Fruit fly (Drosophila melanogaster) whole organism, embryonic: ENCODE results near the gene CG42329.
A peak's percentile ranks its signal among the peaks of the same experiment; 100 is the strongest.

ENCODE experiments used
- C15 ChIP-seq: fragments of 200-800 bp; sonication (Bioruptor generic); IDR thresholded peaks from 3 replicates; pipeline ENCODE4 v1.3.6; 2022; ENCODE audit warnings: missing biosample characterization, missing genetic modification characterization
- CG10543 ChIP-seq: fragments of 200-800 bp; sonication (Bioruptor generic); optimal IDR thresholded peaks from 3 replicates; lab custom pipeline; 2017; ENCODE audit warnings: missing biosample characterization, mild to moderate bottlenecking, missing genetic modification characterization, moderate library complexity
- CG11085 ChIP-seq: fragments of 200-800 bp; sonication (Bioruptor generic); IDR thresholded peaks from 2 replicates; pipeline ENCODE4 v1.3.6; 2022; ENCODE audit warnings: missing biosample characterization, missing genetic modification characterization
- CG11723 ChIP-seq: fragments of 200-800 bp; sonication (Bioruptor generic); optimal IDR thresholded peaks from 2 replicates; lab custom pipeline; 2017; ENCODE audit warnings: missing biosample characterization, mild to moderate bottlenecking, missing genetic modification characterization
- CG12219 ChIP-seq: fragments of 200-800 bp; sonication (Bioruptor generic); optimal IDR thresholded peaks from 3 replicates; lab custom pipeline; 2018; ENCODE audit warnings: missing biosample characterization, mild to moderate bottlenecking, missing genetic modification characterization
- CG2875 ChIP-seq: fragments of 200-800 bp; sonication (Bioruptor generic); optimal IDR thresholded peaks from 2 replicates; lab custom pipeline; 2017; ENCODE audit warnings: missing biosample characterization, mild to moderate bottlenecking, missing genetic modification characterization, missing genetic modification reagents
- CG2889 ChIP-seq: fragments of 200-800 bp; sonication (Bioruptor generic); IDR thresholded peaks from 3 replicates; pipeline ENCODE4 v1.3.6; 2022; ENCODE audit warnings: missing biosample characterization, missing genetic modification characterization
- CG30403 ChIP-seq: fragments of 200-800 bp; sonication (Bioruptor generic); optimal IDR thresholded peaks from 3 replicates; lab custom pipeline; 2016; ENCODE audit warnings: missing biosample characterization, missing genetic modification characterization
- CG32532 ChIP-seq: fragments of 200-800 bp; sonication (Bioruptor generic); IDR thresholded peaks from 2 replicates; pipeline ENCODE4 v1.3.6; 2022; ENCODE audit warnings: missing biosample characterization, missing genetic modification characterization
- CG33557 ChIP-seq: fragments of 200-800 bp; sonication (Bioruptor generic); optimal IDR thresholded peaks from 2 replicates; lab custom pipeline; 2019; ENCODE audit warnings: missing biosample characterization, mild to moderate bottlenecking, missing genetic modification characterization, moderate library complexity
- CG3838 ChIP-seq: fragments of 200-800 bp; sonication (Bioruptor generic); optimal IDR thresholded peaks from 3 replicates; lab custom pipeline; 2016; ENCODE audit warnings: missing biosample characterization, missing genetic modification characterization
- CG4854 ChIP-seq: fragments of 200-800 bp; sonication (Bioruptor generic); optimal IDR thresholded peaks from 2 replicates; lab custom pipeline; 2016; ENCODE audit warnings: missing biosample characterization, missing genetic modification characterization, inconsistent platforms
- CG6272 ChIP-seq: fragments of 200-800 bp; sonication (Bioruptor generic); IDR thresholded peaks from 2 replicates; pipeline ENCODE4 v1.3.6; 2022; ENCODE audit warnings: missing biosample characterization, missing genetic modification characterization
- CG6683 ChIP-seq: fragments of 200-800 bp; sonication (Bioruptor generic); optimal IDR thresholded peaks from 2 replicates; lab custom pipeline; 2017; ENCODE audit warnings: missing biosample characterization, mild to moderate bottlenecking, missing genetic modification characterization, missing genetic modification reagents
- CG6689 ChIP-seq: fragments of 200-800 bp; sonication (Bioruptor generic); IDR thresholded peaks from 2 replicates; pipeline ENCODE4 v1.3.6; 2022; ENCODE audit warnings: missing biosample characterization, missing genetic modification characterization
- CG7928 ChIP-seq: fragments of 200-800 bp; sonication (Bioruptor generic); optimal IDR thresholded peaks from 2 replicates; lab custom pipeline; 2017; ENCODE audit warnings: missing biosample characterization, mild to moderate bottlenecking, missing genetic modification characterization
- CG7987 ChIP-seq: fragments of 200-800 bp; sonication (Bioruptor generic); optimal IDR thresholded peaks from 2 replicates; lab custom pipeline; 2018; ENCODE audit warnings: missing biosample characterization, mild to moderate bottlenecking, missing genetic modification characterization, moderate library complexity
- CkIIα-i1 ChIP-seq: fragments of 200-800 bp; sonication (Bioruptor generic); IDR thresholded peaks from 2 replicates; pipeline ENCODE4 v1.3.6; 2022; ENCODE audit warnings: missing biosample characterization, missing genetic modification characterization
- Eip74EF ChIP-seq, 2 experiments: fragments of 200-800 bp in 1 of 2; fragments of >200 bp in 1 of 2; sonication (Bioruptor generic) in 1 of 2; optimal IDR thresholded peaks; 2 replicates each; lab custom pipeline; 2017 to 2019; ENCODE audit warnings: missing biosample characterization in 2 of 2, missing genetic modification characterization in 2 of 2, mild to moderate bottlenecking in 1 of 2, moderate library complexity in 1 of 2
- GATAe ChIP-seq: fragments of 200-800 bp; sonication (Bioruptor generic); conservative IDR thresholded peaks from 2 replicates; pipeline ENCODE4 v1.3.6; 2022; ENCODE audit warnings: missing biosample characterization, missing genetic modification characterization
- H15 ChIP-seq: fragments of 200-800 bp; sonication (Bioruptor generic); IDR thresholded peaks from 3 replicates; pipeline ENCODE4 v1.3.6; 2022; ENCODE audit warnings: missing biosample characterization, missing genetic modification characterization
- Hey ChIP-seq: fragments of 200-800 bp; sonication (Bioruptor generic); optimal IDR thresholded peaks from 3 replicates; lab custom pipeline; 2018; ENCODE audit warnings: missing biosample characterization, mild to moderate bottlenecking, missing genetic modification characterization
- Jarid2 ChIP-seq: fragments of 200-800 bp; sonication (Bioruptor generic); optimal IDR thresholded peaks from 3 replicates; lab custom pipeline; 2017; ENCODE audit warnings: mild to moderate bottlenecking, missing biosample characterization, missing genetic modification reagents, missing genetic modification characterization
- Lhr ChIP-seq: fragments of 200-800 bp; sonication (Bioruptor generic); optimal IDR thresholded peaks from 3 replicates; lab custom pipeline; 2017; ENCODE audit warnings: mild to moderate bottlenecking, missing biosample characterization, missing genetic modification reagents, missing genetic modification characterization
- MESR4 ChIP-seq: fragments of 200-800 bp; sonication (Bioruptor generic); optimal IDR thresholded peaks from 2 replicates; lab custom pipeline; 2018; ENCODE audit warnings: missing biosample characterization, mild to moderate bottlenecking, missing genetic modification characterization, moderate library complexity
- Rfx ChIP-seq: fragments of 200-800 bp; sonication (Bioruptor generic); IDR thresholded peaks from 2 replicates; pipeline ENCODE4 v1.3.6; 2022; ENCODE audit warnings: missing biosample characterization, missing genetic modification characterization
- Scr ChIP-seq: fragments of 200-800 bp; sonication (Bioruptor generic); IDR thresholded peaks from 2 replicates; pipeline ENCODE4 v1.3.6; 2022; ENCODE audit warnings: missing biosample characterization, missing genetic modification characterization; ENCODE audit not compliant: partially characterized antibody
- Vsx1 ChIP-seq: fragments of 200-800 bp; sonication (Bioruptor generic); optimal IDR thresholded peaks from 2 replicates; lab custom pipeline; 2017; ENCODE audit warnings: missing biosample characterization, mild to moderate bottlenecking, missing genetic modification characterization, missing genetic modification reagents
- Xrp1 ChIP-seq: fragments of 200-800 bp; sonication (Bioruptor generic); IDR thresholded peaks from 2 replicates; pipeline ENCODE4 v1.3.6; 2022; ENCODE audit warnings: missing biosample characterization, missing genetic modification characterization
- ap ChIP-seq: fragments of 200-800 bp; sonication (Bioruptor generic); IDR thresholded peaks from 2 replicates; pipeline ENCODE4 v1.3.6; 2022; ENCODE audit warnings: missing biosample characterization, missing genetic modification characterization
- ash1 ChIP-seq: fragments of 200-800 bp; sonication (Bioruptor generic); optimal IDR thresholded peaks from 2 replicates; lab custom pipeline; 2018; ENCODE audit warnings: missing biosample characterization, mild to moderate bottlenecking, missing genetic modification characterization
- ci ChIP-seq: fragments of 200-800 bp; sonication (Bioruptor generic); IDR thresholded peaks from 3 replicates; pipeline ENCODE4 v1.3.6; 2022; ENCODE audit warnings: missing biosample characterization, missing genetic modification characterization
- croc ChIP-seq: fragments of 200-800 bp; sonication (Bioruptor generic); conservative IDR thresholded peaks from 3 replicates; pipeline ENCODE4 v1.3.6; 2022; ENCODE audit warnings: missing biosample characterization, missing genetic modification characterization
- cwo ChIP-seq: fragments of 200-800 bp; sonication (Bioruptor generic); optimal IDR thresholded peaks from 3 replicates; lab custom pipeline; 2017; ENCODE audit warnings: missing biosample characterization, missing genetic modification characterization, mild to moderate bottlenecking, moderate library complexity, missing genetic modification reagents
- dimm ChIP-seq: fragments of 200-800 bp; sonication (Bioruptor generic); IDR thresholded peaks from 2 replicates; pipeline ENCODE4 v1.3.6; 2022; ENCODE audit warnings: missing biosample characterization, missing genetic modification characterization
- dm ChIP-seq: fragments of 200-800 bp; sonication (Bioruptor generic); optimal IDR thresholded peaks from 3 replicates; lab custom pipeline; 2016; ENCODE audit warnings: missing biosample characterization, missing genetic modification characterization
- gfzf ChIP-seq: fragments of 200-800 bp; sonication (Bioruptor generic); optimal IDR thresholded peaks from 2 replicates; lab custom pipeline; 2016; ENCODE audit warnings: missing biosample characterization, mild to moderate bottlenecking, missing genetic modification characterization, moderate library complexity
- hbn ChIP-seq: fragments of 200-800 bp; sonication (Bioruptor generic); IDR thresholded peaks from 2 replicates; pipeline ENCODE4 v1.3.6; 2022; ENCODE audit warnings: missing biosample characterization, missing genetic modification characterization; ENCODE audit not compliant: partially characterized antibody
- ken ChIP-seq: fragments of 200-800 bp; sonication (Bioruptor generic); IDR thresholded peaks from 3 replicates; pipeline ENCODE4 v1.3.6; 2022; ENCODE audit warnings: missing biosample characterization, missing genetic modification characterization
- knrl ChIP-seq: fragments of 200-800 bp; sonication (Bioruptor generic); IDR thresholded peaks from 3 replicates; pipeline ENCODE4 v1.3.6; 2022; ENCODE audit warnings: missing biosample characterization, missing genetic modification characterization; ENCODE audit not compliant: partially characterized antibody
- nerfin-2 ChIP-seq: fragments of 200-800 bp; sonication (Bioruptor generic); IDR thresholded peaks from 2 replicates; pipeline ENCODE4 v1.3.6; 2022; ENCODE audit warnings: missing biosample characterization, missing genetic modification characterization; ENCODE audit not compliant: partially characterized antibody
- oc ChIP-seq: fragments of 200-800 bp; sonication (Bioruptor generic); optimal IDR thresholded peaks from 2 replicates; lab custom pipeline; 2018; ENCODE audit warnings: missing biosample characterization, mild to moderate bottlenecking, missing genetic modification characterization, moderate library complexity
- prd ChIP-seq, 3 experiments: fragments of >200 bp in 2 of 3; fragments of 200-800 bp in 1 of 3; sonication (Bioruptor generic) in 1 of 3; optimal IDR thresholded peaks in 2 of 3; IDR thresholded peaks in 1 of 3; 2 replicates in 2 of 3; 3 replicates in 1 of 3; pipeline versions ENCODE4 v1.3.6 to Lab custom; 2017 to 2022; ENCODE audit warnings: missing biosample characterization in 1 of 3, missing genetic modification characterization in 1 of 3
- pros ChIP-seq: fragments of 200-800 bp; sonication (Bioruptor generic); optimal IDR thresholded peaks from 3 replicates; lab custom pipeline; 2019; ENCODE audit warnings: missing biosample characterization, mild to moderate bottlenecking, missing genetic modification characterization, moderate library complexity
- stc ChIP-seq: fragments of 200-800 bp; sonication (Bioruptor generic); IDR thresholded peaks from 2 replicates; pipeline ENCODE4 v1.3.6; 2022; ENCODE audit warnings: missing biosample characterization, missing genetic modification characterization
- tio ChIP-seq: fragments of 200-800 bp; sonication (Bioruptor generic); optimal IDR thresholded peaks from 2 replicates; lab custom pipeline; 2017; ENCODE audit warnings: missing biosample characterization, missing genetic modification characterization, inconsistent platforms
- trem ChIP-seq: fragments of 200-800 bp; optimal IDR thresholded peaks from 3 replicates; lab custom pipeline; 2019; ENCODE audit warnings: missing biosample characterization, mild to moderate bottlenecking, missing genetic modification characterization, moderate library complexity
- vnd ChIP-seq: fragments of 200-800 bp; sonication (Bioruptor generic); IDR thresholded peaks from 3 replicates; pipeline ENCODE4 v1.3.6; 2022; ENCODE audit warnings: missing biosample characterization, missing genetic modification characterization; ENCODE audit not compliant: partially characterized antibody
- z ChIP-seq: fragments of 200-800 bp; sonication (Bioruptor generic); IDR thresholded peaks from 3 replicates; pipeline ENCODE4 v1.3.6; 2022; ENCODE audit warnings: missing biosample characterization, missing genetic modification characterization

CG42329 gene

DNA sequence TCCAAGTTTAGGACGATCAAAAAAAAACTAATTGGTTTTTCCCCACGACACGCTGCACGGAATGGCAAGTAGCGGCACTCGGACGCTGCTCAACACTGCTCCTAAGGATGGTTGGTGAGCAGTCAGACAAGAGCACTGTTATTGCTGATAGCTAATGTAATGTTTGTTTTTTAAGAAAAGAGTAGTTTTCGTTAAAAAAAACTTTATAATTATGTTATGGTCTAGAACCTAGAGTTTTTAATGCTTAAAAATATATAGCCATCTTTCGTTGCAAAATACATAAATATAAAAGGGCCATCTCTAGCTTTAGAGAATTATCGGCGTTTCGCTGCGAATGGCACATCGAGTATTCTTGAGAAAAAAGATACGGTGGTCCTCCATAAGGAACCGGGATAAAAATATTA is 46.4 kb upstream of the CG42329 start, which contains the start of the genes Charon and CG4887 (continued):
- no peak for TF ChIP-seq Vsx1 (GFP tag; lab: Kevin White, UChicago)
- 0 out of 2 replicates have a peak, but pooled peaks have one; percentile 35 for TF ChIP-seq dimm (GFP tag; lab: Robert Waterston, UW)
- no peak for TF ChIP-seq CG11723 (GFP tag; lab: Kevin White, UChicago)
- peak; percentile 67 for TF ChIP-seq Lhr (GFP tag; lab: Kevin White, UChicago)
- peak; percentile 77 for TF ChIP-seq CG6689 (GFP tag; lab: Robert Waterston, UW)
- peak; percentile 66 for TF ChIP-seq CG6683 (GFP tag; lab: Kevin White, UChicago)
- TF ChIP-seq tio (GFP tag; lab: Kevin White, UChicago): no peak
- peak; percentile 68 for TF ChIP-seq vnd (GFP tag; lab: Robert Waterston, UW)
- peak; percentile 76 for TF ChIP-seq croc (GFP tag; lab: Robert Waterston, UW)
- TF ChIP-seq dm (GFP tag; lab: Kevin White, UChicago): peak; percentile 87
- TF ChIP-seq GATAe (GFP tag; lab: Robert Waterston, UW): peak; percentile 35; the same call in 1 of the 2 replicates
- peak; percentile 63 for TF ChIP-seq CG3838 (GFP tag; lab: Kevin White, UChicago)
- peak; percentile 85; the same call in 2 of the 3 replicates for TF ChIP-seq knrl (GFP tag; lab: Robert Waterston, UW)
- no peak for TF ChIP-seq Jarid2 (GFP tag; lab: Kevin White, UChicago)
- peak; percentile 88 for TF ChIP-seq CG10543 (GFP tag; lab: Kevin White, UChicago)
- TF ChIP-seq nerfin-2 (GFP tag; lab: Robert Waterston, UW): peak; percentile 32; the same call in 1 of the 2 replicates
- TF ChIP-seq z (GFP tag; lab: Robert Waterston, UW): no peak
- peak; percentile 68 for TF ChIP-seq CG2889 (GFP tag; lab: Robert Waterston, UW)
- TF ChIP-seq CG7987 (GFP tag; lab: Kevin White, UChicago): peak; percentile 35
- no peak for TF ChIP-seq Eip74EF (GFP tag; optimal IDR thresholded peaks at IDR 0.05; lab: Kevin White, UChicago)
- TF ChIP-seq oc (tag; lab: Kevin White, UChicago): no peak
- peak; percentile 91 for TF ChIP-seq Rfx (GFP tag; lab: Robert Waterston, UW)
- TF ChIP-seq stc (GFP tag; lab: Robert Waterston, UW): 0 out of 2 replicates have a peak, but pooled peaks have one; percentile 26
- TF ChIP-seq H15 (GFP tag; lab: Robert Waterston, UW): peak; percentile 72; the same call in 1 of the 3 replicates
- TF ChIP-seq Xrp1: peak; percentile 86
- peak; percentile 77 for TF ChIP-seq CG6272 (GFP tag; lab: Robert Waterston, UW)
- peak; percentile 82 for TF ChIP-seq CG32532 (GFP tag; lab: Robert Waterston, UW)
- TF ChIP-seq prd (optimal IDR thresholded peaks at IDR 0.05; lab: Kevin White, UChicago): no peak
- peak; percentile 89 for TF ChIP-seq prd (GFP tag; IDR thresholded peaks at IDR 0.05; lab: Robert Waterston, UW)
- TF ChIP-seq CG2875 (GFP tag; lab: Kevin White, UChicago): no peak
- TF ChIP-seq ci (GFP tag; lab: Robert Waterston, UW): peak; percentile 76
- peak; percentile 58; the same call in 1 of the 2 replicates for TF ChIP-seq hbn (GFP tag; lab: Robert Waterston, UW)
- peak; percentile 48 for TF ChIP-seq cwo (GFP tag; lab: Kevin White, UChicago)
- TF ChIP-seq pros (GFP tag; lab: Kevin White, UChicago): no peak
- TF ChIP-seq ap (GFP tag; lab: Robert Waterston, UW): peak; percentile 51
- no peak for TF ChIP-seq ash1
- no peak for TF ChIP-seq CkIIα-i1
- TF ChIP-seq Scr (GFP tag; lab: Robert Waterston, UW): peak; percentile 82
- peak; percentile 27 for TF ChIP-seq gfzf (GFP tag; lab: Kevin White, UChicago)
- peak; percentile 71 for TF ChIP-seq trem
- TF ChIP-seq CG7928 (GFP tag; lab: Kevin White, UChicago): peak; percentile 53
- peak; percentile 74 for TF ChIP-seq CG4854 (GFP tag; lab: Kevin White, UChicago)
- no peak for TF ChIP-seq CG12219 (GFP tag; lab: Kevin White, UChicago)
- TF ChIP-seq C15: peak; percentile 58; the same call in 1 of the 3 replicates
- peak; percentile 92 for TF ChIP-seq CG30403 (GFP tag; lab: Kevin White, UChicago)
- peak; percentile 74 for TF ChIP-seq CG11085 (GFP tag; lab: Robert Waterston, UW)
- no peak for TF ChIP-seq Hey
- TF ChIP-seq ken (GFP tag; lab: Robert Waterston, UW): peak; percentile 77
- TF ChIP-seq CG33557 (GFP tag; lab: Kevin White, UChicago): peak; percentile 82
- TF ChIP-seq MESR4 (GFP tag; lab: Kevin White, UChicago): no peak
